Worm (Caenorhabditis elegans) whole organism, L4 larva: Measurements from ENCODE around the gene C34C6.10.
A peak's percentile ranks its signal among the peaks of the same experiment; 100 is the strongest.

ENCODE experiments used
- D1046.2 ChIP-seq: fragments of 200-800 bp; sonication (Bioruptor generic); IDR thresholded peaks from 2 replicates; pipeline ENCODE4 v1.3.6; 2022; ENCODE audit warnings: missing genetic modification characterization, missing compliant biosample characterization
- F10B5.3 ChIP-seq: sonication (generic microtip); optimal IDR thresholded peaks from 2 replicates; lab custom pipeline; 2016; ENCODE audit warnings: mild to moderate bottlenecking, missing genetic modification characterization, missing compliant biosample characterization
- F37D6.2 ChIP-seq: sonication (generic microtip); optimal IDR thresholded peaks from 2 replicates; lab custom pipeline; 2016; ENCODE audit warnings: mild to moderate bottlenecking, missing genetic modification characterization, missing compliant biosample characterization
- T20F7.1 ChIP-seq: fragments of 200-800 bp; sonication (Bioruptor generic); optimal IDR thresholded peaks from 2 replicates; lab custom pipeline; 2018; ENCODE audit warnings: mild to moderate bottlenecking, missing genetic modification characterization, missing compliant biosample characterization
- Y75B8A.6 ChIP-seq: fragments of 200-800 bp; sonication (Bioruptor generic); IDR thresholded peaks from 2 replicates; pipeline ENCODE4 v1.3.6; 2022; ENCODE audit warnings: missing genetic modification reagents, missing genetic modification characterization, missing compliant biosample characterization
- ZK337.2 ChIP-seq: fragments of 200-800 bp; sonication (Bioruptor generic); IDR thresholded peaks from 2 replicates; pipeline ENCODE4 v1.3.6; 2022; ENCODE audit warnings: missing genetic modification reagents, missing genetic modification characterization, missing compliant biosample characterization
- ZK546.5 ChIP-seq, 2 experiments: sonication (generic microtip); optimal IDR thresholded peaks; 2 replicates each; lab custom pipeline; 2017; ENCODE audit warnings: missing biosample characterization in 2 of 2, missing genetic modification characterization in 2 of 2
- aha-1 ChIP-seq: fragments of 150-350 bp; peaks from one replicate; lab custom pipeline; 2014; ENCODE audit warnings: missing biosample characterization, missing genetic modification characterization
- ama-1 ChIP-seq: fragments of 150-350 bp; optimal IDR thresholded peaks from 2 replicates; lab custom pipeline; 2014; ENCODE audit warnings: inconsistent platforms, mixed read lengths
- ceh-28 ChIP-seq: fragments of 150-350 bp; optimal IDR thresholded peaks from 2 replicates; lab custom pipeline; 2014; ENCODE audit warnings: missing biosample characterization, missing genetic modification reagents, missing genetic modification characterization
- ceh-32 ChIP-seq: sonication (generic microtip); optimal IDR thresholded peaks from 2 replicates; lab custom pipeline; 2016; ENCODE audit warnings: mild to moderate bottlenecking, missing genetic modification characterization, missing compliant biosample characterization; ENCODE audit not compliant: poor library complexity
- ceh-44 ChIP-seq: fragments of 200-800 bp; sonication (Bioruptor generic); IDR thresholded peaks from 2 replicates; pipeline ENCODE4 v1.3.6; 2022; ENCODE audit warnings: missing genetic modification reagents, missing genetic modification characterization, missing compliant biosample characterization
- ceh-82 ChIP-seq: sonication (generic microtip); optimal IDR thresholded peaks from 2 replicates; lab custom pipeline; 2017; ENCODE audit warnings: missing biosample characterization, missing genetic modification characterization
- ces-1 ChIP-seq: fragments of 150-350 bp; sonication (generic microtip); optimal IDR thresholded peaks from 4 replicates; lab custom pipeline; 2014; ENCODE audit warnings: missing biosample characterization, missing genetic modification reagents, missing genetic modification characterization
- ctbp-1 ChIP-seq: fragments of 200-800 bp; sonication (Bioruptor generic); IDR thresholded peaks from 2 replicates; pipeline ENCODE4 v1.3.6; 2022; ENCODE audit warnings: missing genetic modification reagents, missing genetic modification characterization, missing compliant biosample characterization
- daf-16 ChIP-seq, 3 experiments: sonication (generic microtip); optimal IDR thresholded peaks; 2 replicates each; lab custom pipeline; 2016 to 2017; ENCODE audit warnings: missing genetic modification characterization in 3 of 3, missing genetic modification reagents in 3 of 3, mild to moderate bottlenecking in 2 of 3, missing compliant biosample characterization in 2 of 3, missing biosample characterization in 1 of 3, moderate library complexity in 1 of 3
- duxl-1 ChIP-seq: sonication (generic microtip); optimal IDR thresholded peaks from 2 replicates; lab custom pipeline; 2016; ENCODE audit warnings: mild to moderate bottlenecking, missing genetic modification characterization, moderate library complexity, missing compliant biosample characterization; ENCODE audit not compliant: poor library complexity
- dve-1 ChIP-seq: sonication (generic microtip); optimal IDR thresholded peaks from 2 replicates; lab custom pipeline; 2017; ENCODE audit warnings: antibody characterized with exemption, mild to moderate bottlenecking, missing genetic modification characterization, missing compliant biosample characterization; ENCODE audit not compliant: insufficient read depth
- hif-1 ChIP-seq, 2 experiments: sonication (generic microtip); optimal IDR thresholded peaks; 2 replicates each; lab custom pipeline; 2016 to 2017; ENCODE audit warnings: missing compliant biosample characterization in 2 of 2, missing genetic modification characterization in 2 of 2, missing genetic modification reagents in 2 of 2, missing genotype in 2 of 2, mild to moderate bottlenecking in 1 of 2
- hlh-11 ChIP-seq: fragments of 200-800 bp; sonication (Bioruptor generic); optimal IDR thresholded peaks from 2 replicates; lab custom pipeline; 2018; ENCODE audit warnings: mild to moderate bottlenecking, missing genetic modification characterization, missing compliant biosample characterization
- hlh-30 ChIP-seq: sonication (generic microtip); optimal IDR thresholded peaks from 2 replicates; lab custom pipeline; 2017; ENCODE audit warnings: antibody characterized with exemption, mild to moderate bottlenecking, missing genetic modification characterization, missing compliant biosample characterization; ENCODE audit not compliant: insufficient read depth
- lin-15B ChIP-seq: fragments of 150-350 bp; sonication (generic microtip); optimal IDR thresholded peaks from 3 replicates; lab custom pipeline; 2014; ENCODE audit warnings: missing biosample characterization, missing genetic modification characterization
- lin-38 ChIP-seq: fragments of 200-800 bp; sonication (Bioruptor generic); IDR thresholded peaks from 2 replicates; pipeline ENCODE4 v1.3.6; 2022; ENCODE audit warnings: missing genetic modification reagents, missing genetic modification characterization, missing compliant biosample characterization
- lin-39 ChIP-seq: fragments of 150-350 bp; optimal IDR thresholded peaks from 2 replicates; lab custom pipeline; 2014; ENCODE audit warnings: missing biosample characterization, missing genetic modification reagents, missing genetic modification characterization
- lir-3 ChIP-seq: sonication (generic microtip); optimal IDR thresholded peaks from 2 replicates; lab custom pipeline; 2016; ENCODE audit warnings: mild to moderate bottlenecking, missing genetic modification characterization, missing compliant biosample characterization
- lsy-2 ChIP-seq, 2 experiments: fragments of 150-350 bp in 1 of 2; sonication (generic microtip) in 1 of 2; optimal IDR thresholded peaks; 2 replicates each; lab custom pipeline; 2014 to 2017; ENCODE audit warnings: missing biosample characterization in 2 of 2, missing genetic modification characterization in 2 of 2
- madf-5 ChIP-seq, 2 experiments: fragments of 200-800 bp; sonication (Bioruptor generic); IDR thresholded peaks; 2 replicates each; pipeline ENCODE4 v1.3.6; 2022; ENCODE audit warnings: missing compliant biosample characterization in 2 of 2, missing genetic modification characterization in 2 of 2
- madf-9 ChIP-seq: fragments of 200-800 bp; sonication (Bioruptor generic); conservative IDR thresholded peaks from 2 replicates; pipeline ENCODE4 v1.3.6; 2022; ENCODE audit warnings: missing genetic modification reagents, missing genetic modification characterization, missing compliant biosample characterization
- mdl-1 ChIP-seq, 2 experiments: fragments of 150-350 bp in 1 of 2; sonication (generic microtip) in 1 of 2; optimal IDR thresholded peaks; 2 replicates each; lab custom pipeline; 2014 to 2017; ENCODE audit warnings: missing biosample characterization in 2 of 2, missing genetic modification characterization in 2 of 2
- mep-1 ChIP-seq: fragments of 150-350 bp; sonication (generic microtip); optimal IDR thresholded peaks from 3 replicates; lab custom pipeline; 2014; ENCODE audit warnings: missing biosample characterization, missing genetic modification characterization
- mxl-3 ChIP-seq: fragments of 200-800 bp; sonication (Bioruptor generic); optimal IDR thresholded peaks from 2 replicates; lab custom pipeline; 2018; ENCODE audit warnings: mild to moderate bottlenecking, missing genetic modification characterization, missing compliant biosample characterization
- nhr-11 ChIP-seq: fragments of 150-350 bp; optimal IDR thresholded peaks from 2 replicates; lab custom pipeline; 2014; ENCODE audit warnings: missing biosample characterization, missing genetic modification characterization
- nhr-25 ChIP-seq: sonication (generic microtip); optimal IDR thresholded peaks from 2 replicates; lab custom pipeline; 2017; ENCODE audit warnings: missing genetic modification characterization, mild to moderate bottlenecking, missing compliant biosample characterization, antibody characterized with exemption, moderate library complexity, borderline replicate concordance; ENCODE audit not compliant: insufficient read depth
- nhr-28 ChIP-seq: fragments of 150-350 bp; optimal IDR thresholded peaks from 2 replicates; lab custom pipeline; 2014; ENCODE audit warnings: missing biosample characterization, missing genetic modification characterization
- nhr-42 ChIP-seq: fragments of 200-800 bp; sonication (Bioruptor generic); IDR thresholded peaks from 2 replicates; pipeline ENCODE4 v1.3.6; 2022; ENCODE audit warnings: missing genetic modification characterization, missing compliant biosample characterization
- nhr-77 ChIP-seq: fragments of 150-350 bp; optimal IDR thresholded peaks from 2 replicates; lab custom pipeline; 2014; ENCODE audit warnings: missing biosample characterization, missing genetic modification characterization
- set-16 ChIP-seq: fragments of 200-800 bp; sonication (Bioruptor generic); IDR thresholded peaks from 2 replicates; pipeline ENCODE4 v1.3.6; 2022; ENCODE audit warnings: missing genetic modification reagents, missing genetic modification characterization, missing compliant biosample characterization
- snpc-1.2 ChIP-seq: fragments of 200-800 bp; sonication (Bioruptor generic); IDR thresholded peaks from 2 replicates; pipeline ENCODE4 v1.3.6; 2022; ENCODE audit warnings: missing genetic modification reagents, missing genetic modification characterization, missing compliant biosample characterization
- tag-97 ChIP-seq: fragments of 200-800 bp; sonication (Bioruptor generic); IDR thresholded peaks from 2 replicates; pipeline ENCODE4 v1.3.6; 2022; ENCODE audit warnings: missing genetic modification characterization, missing compliant biosample characterization
- tra-1 ChIP-seq: fragments of 200-800 bp; sonication (Bioruptor generic); IDR thresholded peaks from 2 replicates; pipeline ENCODE4 v1.3.6; 2022; ENCODE audit warnings: missing genetic modification reagents, missing genetic modification characterization, missing compliant biosample characterization
- unc-62 ChIP-seq, 3 experiments: fragments of 150-350 bp in 1 of 3; sonication (generic microtip); optimal IDR thresholded peaks in 2 of 3; peaks in 1 of 3; 1 replicate in 1 of 3; 2 replicates in 2 of 3; lab custom pipeline; 2014 to 2017; ENCODE audit warnings: missing biosample characterization in 3 of 3, missing genetic modification characterization in 3 of 3, missing genetic modification reagents in 3 of 3, missing genotype in 1 of 3
- zfp-3 ChIP-seq: fragments of 200-800 bp; sonication (Bioruptor generic); conservative IDR thresholded peaks from 2 replicates; pipeline ENCODE4 v1.3.6; 2022; ENCODE audit warnings: missing genetic modification reagents, missing genetic modification characterization, missing compliant biosample characterization
- zip-2 ChIP-seq: fragments of 150-350 bp; optimal IDR thresholded peaks from 2 replicates; lab custom pipeline; 2014; ENCODE audit warnings: missing biosample characterization, missing genetic modification characterization
- ztf-7 ChIP-seq: fragments of 150-350 bp; optimal IDR thresholded peaks from 2 replicates; lab custom pipeline; 2014; ENCODE audit warnings: missing biosample characterization, missing genetic modification characterization

C34C6.10 gene

DNA sequence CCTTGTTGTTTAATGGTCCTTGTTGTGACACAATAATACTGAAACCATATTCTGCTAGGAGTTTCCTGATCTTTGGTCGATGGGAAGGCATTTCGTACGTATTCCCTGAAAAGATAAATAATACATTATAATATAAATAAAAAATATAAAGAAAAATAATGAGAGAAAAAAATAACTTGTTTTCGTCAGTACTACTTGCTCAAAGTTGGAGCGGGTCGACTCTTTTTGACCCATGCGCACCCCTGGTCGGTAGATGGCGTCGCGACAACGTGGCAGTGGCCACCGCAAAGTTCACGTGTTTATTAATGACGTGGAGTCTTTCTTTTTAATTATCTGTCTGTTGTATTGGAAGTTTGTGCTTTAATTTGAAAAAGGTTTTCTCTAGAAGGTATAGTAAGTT is at the start of gene C34C6.10:
Gene C34C6.10, minus strand, starts transcription at position 101 of the 400 bp plus-strand sequence.
- TF ChIP-seq F10B5.3 (tag; lab: Kevin White, UChicago): no peak
- TF ChIP-seq hlh-11 (tag; lab: Kevin White, UChicago): no peak
- TF ChIP-seq F37D6.2 (tag; lab: Kevin White, UChicago): no peak
- no peak for TF ChIP-seq madf-9
- no peak for TF ChIP-seq ZK337.2 (GFP tag; lab: Robert Waterston, UW)
- no peak for TF ChIP-seq madf-5 (GFP tag; IDR thresholded peaks at IDR 0.05; lab: Robert Waterston, UW)
- no peak for TF ChIP-seq ceh-82 (tag; lab: Kevin White, UChicago)
- no peak for TF ChIP-seq lin-15B (tag; lab: Kevin White, UChicago)
- no peak for TF ChIP-seq ctbp-1 (GFP tag; lab: Robert Waterston, UW)

DNA sequence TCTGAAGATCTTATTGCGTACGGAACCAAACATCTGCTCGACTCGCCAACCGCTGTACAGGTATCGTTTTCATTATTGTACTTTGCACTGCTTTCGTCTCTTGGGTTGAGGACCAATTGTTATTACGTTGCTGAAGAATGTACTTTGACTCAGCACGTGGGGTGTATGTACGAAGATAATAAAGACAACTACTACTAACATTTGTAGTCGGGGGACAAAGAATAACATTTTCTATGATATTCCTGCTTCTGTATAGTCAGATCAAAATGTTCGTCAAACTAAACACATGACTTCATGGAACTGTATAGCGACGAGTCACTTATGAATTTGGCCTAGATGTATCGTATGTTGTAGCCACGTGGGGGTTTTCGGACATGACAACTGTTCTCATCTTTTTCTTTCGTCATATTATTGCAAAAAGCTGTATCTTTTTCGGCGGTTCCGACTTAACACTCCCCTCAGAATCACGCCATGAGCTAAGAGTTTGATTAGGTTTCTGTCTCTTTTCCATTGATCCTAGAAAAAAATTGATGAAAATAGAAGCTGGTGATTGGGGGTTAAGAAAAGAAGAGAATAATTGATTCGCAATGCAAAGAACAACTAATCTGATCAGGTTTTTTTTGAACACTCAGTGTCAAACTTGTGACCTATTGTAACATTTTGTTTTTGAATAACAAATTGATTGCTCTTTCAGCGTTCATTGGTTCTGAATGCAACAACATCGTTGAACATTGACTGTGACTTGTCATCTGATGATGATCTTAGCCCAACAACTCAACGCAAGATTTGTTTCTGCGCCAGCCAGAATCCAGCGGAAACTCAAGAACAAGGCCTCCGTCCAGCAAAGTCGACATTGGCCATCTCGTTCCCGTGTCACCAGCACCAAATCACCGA is 49.1 kb upstream of the C34C6.10 start:
- TF ChIP-seq madf-5 (GFP tag; IDR thresholded peaks at IDR 0.05; lab: Robert Waterston, UW) (0 out of 4 replicates have a peak, but pooled peaks of 1 of the 2 experiments have one; percentile 3), nhr-11 (tag; lab: Kevin White, UChicago) (peak; percentile 62), mdl-1 (tag; optimal IDR thresholded peaks at IDR 0.05; lab: Kevin White, UChicago) (peak; percentile 62 to 68), nhr-28 (tag; lab: Kevin White, UChicago) (peak; percentile 47), ZK546.5 (tag; optimal IDR thresholded peaks at IDR 0.05; lab: Kevin White, UChicago) (no peak), nhr-77 (peak; percentile 14), ztf-7 (tag; lab: Kevin White, UChicago) (no peak), D1046.2 (peak; percentile 77), dve-1 (tag; lab: Kevin White, UChicago) (peak; percentile 30), mxl-3 (peak; percentile 40), daf-16 (GFP tag; optimal IDR thresholded peaks at IDR 0.05; lab: Kevin White, UChicago) (no peak), daf-16 (tag; optimal IDR thresholded peaks at IDR 0.05; lab: Kevin White, UChicago) (peak; percentile 31), T20F7.1 (peak; percentile 4), snpc-1.2 (GFP tag; lab: Robert Waterston, UW) (no peak), nhr-25 (peak; percentile 38), ceh-28 (tag; lab: Kevin White, UChicago) (no peak), nhr-42 (GFP tag; lab: Robert Waterston, UW) (0 out of 2 replicates have a peak, but pooled peaks have one; percentile 12), tra-1 (no peak), mep-1 (tag; lab: Kevin White, UChicago) (peak; percentile 11), ama-1 (lab: Kevin White, UChicago) (peak; percentile 85), hif-1 (tag; optimal IDR thresholded peaks at IDR 0.05; lab: Kevin White, UChicago) (peak in 1 of 2 experiments; percentile 14), lir-3 (tag; lab: Kevin White, UChicago) (no peak), ces-1 (GFP tag; lab: Kevin White, UChicago) (no peak), hlh-30 (tag; lab: Kevin White, UChicago) (peak; percentile 26), zfp-3 (GFP tag; lab: Robert Waterston, UW) (peak; percentile 67), unc-62 (GFP tag; optimal IDR thresholded peaks at IDR 0.05 in 1 of 2; lab: Kevin White, UChicago) (peak in 1 of 2 experiments; percentile 76), unc-62 (tag; optimal IDR thresholded peaks at IDR 0.05; lab: Kevin White, UChicago) (no peak), zip-2 (tag; lab: Kevin White, UChicago) (no peak), set-16 (GFP tag; lab: Robert Waterston, UW) (no peak), madf-9 (no peak), ceh-32 (tag; lab: Kevin White, UChicago) (no peak), aha-1 (tag; lab: Kevin White, UChicago) (peak; percentile 95), tag-97 (GFP tag; lab: Robert Waterston, UW) (no peak), lin-39 (tag; lab: Kevin White, UChicago) (no peak), lin-38 (GFP tag; lab: Robert Waterston, UW) (peak; percentile 10; the same call in 1 of the 2 replicates), duxl-1 (tag; lab: Kevin White, UChicago) (peak; percentile 64), Y75B8A.6 (0 out of 2 replicates have a peak, but pooled peaks have one; percentile 8), lsy-2 (tag; optimal IDR thresholded peaks at IDR 0.05; lab: Kevin White, UChicago) (peak in 1 of 2 experiments; percentile 3), ceh-44 (GFP tag; lab: Robert Waterston, UW) (0 out of 2 replicates have a peak, but pooled peaks have one; percentile 3)
